Worm (Caenorhabditis elegans) whole organism, L1 larva: Measurements from ENCODE around the gene nhr-15.

Experiments used
- ceh-82 ChIP-seq, 3 experiments: fragments of 150-350 bp in 1 of 3; sonication (generic microtip) in 2 of 3; optimal IDR thresholded peaks; 2 replicates each; lab custom pipeline; 2014 to 2017; ENCODE audit warnings: missing biosample characterization in 3 of 3, missing genetic modification characterization in 3 of 3
- elt-2 ChIP-seq: sonication (generic microtip); optimal IDR thresholded peaks from 2 replicates; lab custom pipeline; 2016; ENCODE audit warnings: missing genetic modification characterization, mild to moderate bottlenecking, inconsistent platforms, missing compliant biosample characterization, missing genetic modification reagents
- fkh-10 ChIP-seq: sonication (generic microtip); optimal IDR thresholded peaks from 2 replicates; lab custom pipeline; 2017; ENCODE audit warnings: missing biosample characterization, missing genetic modification reagents, missing genetic modification characterization
- nhr-237 ChIP-seq: fragments of 150-350 bp; optimal IDR thresholded peaks from 2 replicates; lab custom pipeline; 2014; ENCODE audit warnings: missing biosample characterization, missing genetic modification characterization
- nhr-76 ChIP-seq: sonication (generic microtip); optimal IDR thresholded peaks from 2 replicates; lab custom pipeline; 2017; ENCODE audit warnings: missing biosample characterization, missing genetic modification characterization
- pqm-1 ChIP-seq: sonication (generic microtip); optimal IDR thresholded peaks from 3 replicates; lab custom pipeline; 2017; ENCODE audit warnings: missing biosample characterization, missing genetic modification characterization
- snu-23 ChIP-seq: sonication (generic microtip); optimal IDR thresholded peaks from 2 replicates; lab custom pipeline; 2016; ENCODE audit warnings: missing genetic modification characterization, missing compliant biosample characterization
- ztf-4 ChIP-seq: fragments of 150-350 bp; optimal IDR thresholded peaks from 2 replicates; lab custom pipeline; 2014; ENCODE audit warnings: missing biosample characterization, missing genetic modification characterization

DNA sequence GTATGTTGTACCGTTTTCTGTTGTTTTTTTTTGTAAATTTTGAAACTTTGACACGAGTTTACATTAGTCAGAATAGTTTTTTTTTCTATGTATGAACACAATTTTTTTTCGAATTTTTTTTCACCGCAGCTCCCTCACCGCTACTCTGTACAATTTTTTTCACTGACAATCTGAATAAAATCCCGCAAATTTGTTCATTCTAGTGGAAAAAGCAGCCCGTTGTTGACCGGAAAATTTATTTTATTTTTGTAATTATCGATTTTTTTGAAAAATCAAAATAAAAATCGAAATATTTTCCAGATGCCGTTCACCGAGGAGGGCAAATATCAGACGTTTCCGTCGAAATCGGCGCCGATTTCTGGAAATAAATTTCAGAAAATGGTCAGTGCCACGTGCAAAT, 46.9 kb downstream of the nhr-15 start, which contains the start of gene T22H9.1:
- TF ChIP-seq ceh-82 (tag; optimal IDR thresholded peaks at IDR 0.05; lab: Kevin White, UChicago), result no peak
- no peak for TF ChIP-seq elt-2 (tag; lab: Kevin White, UChicago)
- no peak for TF ChIP-seq pqm-1 (tag; lab: Kevin White, UChicago)
- TF ChIP-seq ztf-4, result no peak
- TF ChIP-seq nhr-237 (tag; lab: Kevin White, UChicago), result no peak
- no peak for TF ChIP-seq fkh-10 (GFP tag; lab: Kevin White, UChicago)
- TF ChIP-seq nhr-76 (tag; lab: Kevin White, UChicago), result no peak
- no peak for TF ChIP-seq snu-23 (GFP tag; lab: Kevin White, UChicago)
